Fruit fly (Drosophila melanogaster) whole organism, embryonic: ENCODE results near the gene Ugt37A3.
A peak's percentile ranks its signal among the peaks of the same experiment; 100 is the strongest.
"Not testable (repeated sequence)": the region's sequence is repeated elsewhere in the genome, so short reads cannot be mapped to it uniquely, and the experiment has no call there.

ENCODE experiments used
- Atf-2 ChIP-seq: fragments of 200-800 bp; sonication (Bioruptor generic); optimal IDR thresholded peaks from 2 replicates; lab custom pipeline; 2016; ENCODE audit warnings: missing biosample characterization, missing genetic modification characterization
- CG10462 ChIP-seq: fragments of 200-800 bp; sonication (Bioruptor generic); optimal IDR thresholded peaks from 2 replicates; lab custom pipeline; 2016; ENCODE audit warnings: missing biosample characterization, missing genetic modification characterization
- CG12219 ChIP-seq: fragments of 200-800 bp; sonication (Bioruptor generic); optimal IDR thresholded peaks from 3 replicates; lab custom pipeline; 2018; ENCODE audit warnings: missing biosample characterization, mild to moderate bottlenecking, missing genetic modification characterization
- CG12391 ChIP-seq: fragments of 200-800 bp; sonication (Bioruptor generic); optimal IDR thresholded peaks from 3 replicates; lab custom pipeline; 2018; ENCODE audit warnings: missing biosample characterization, mild to moderate bottlenecking, missing genetic modification characterization, moderate library complexity
- CG12769 ChIP-seq: fragments of 200-800 bp; sonication (Bioruptor generic); optimal IDR thresholded peaks from 2 replicates; lab custom pipeline; 2019; ENCODE audit warnings: missing biosample characterization, mild to moderate bottlenecking, missing genetic modification characterization, moderate library complexity
- CG13424 ChIP-seq: fragments of 200-800 bp; sonication (Bioruptor generic); optimal IDR thresholded peaks from 2 replicates; lab custom pipeline; 2019; ENCODE audit warnings: missing biosample characterization, mild to moderate bottlenecking, missing genetic modification characterization, moderate library complexity
- CG1529 ChIP-seq: fragments of 200-800 bp; sonication (Bioruptor generic); optimal IDR thresholded peaks from 3 replicates; lab custom pipeline; 2018; ENCODE audit warnings: missing biosample characterization, missing genetic modification characterization
- CG30431 ChIP-seq: fragments of 200-800 bp; sonication (Bioruptor generic); optimal IDR thresholded peaks from 2 replicates; lab custom pipeline; 2017; ENCODE audit warnings: missing biosample characterization, missing genetic modification characterization
- CG4424 ChIP-seq: fragments of 200-800 bp; sonication (Bioruptor generic); optimal IDR thresholded peaks from 3 replicates; lab custom pipeline; 2016; ENCODE audit warnings: missing biosample characterization, missing genetic modification characterization
- CG4820 ChIP-seq: fragments of 200-800 bp; sonication (Bioruptor generic); optimal IDR thresholded peaks from 3 replicates; lab custom pipeline; 2016; ENCODE audit warnings: missing biosample characterization, missing genetic modification characterization
- CG4854 ChIP-seq: fragments of 200-800 bp; sonication (Bioruptor generic); optimal IDR thresholded peaks from 2 replicates; lab custom pipeline; 2016; ENCODE audit warnings: missing biosample characterization, missing genetic modification characterization, inconsistent platforms
- CG5245 ChIP-seq: fragments of 200-800 bp; sonication (Bioruptor generic); optimal IDR thresholded peaks from 3 replicates; lab custom pipeline; 2016; ENCODE audit warnings: missing biosample characterization, missing genetic modification characterization
- CG9797 ChIP-seq: fragments of 200-800 bp; sonication (Bioruptor generic); optimal IDR thresholded peaks from 3 replicates; lab custom pipeline; 2018; ENCODE audit warnings: missing biosample characterization, mild to moderate bottlenecking, missing genetic modification characterization
- CG9817 ChIP-seq: fragments of 200-800 bp; sonication (Bioruptor generic); optimal IDR thresholded peaks from 2 replicates; lab custom pipeline; 2018; ENCODE audit warnings: missing biosample characterization, mild to moderate bottlenecking, missing genetic modification characterization, moderate library complexity
- D ChIP-seq, 2 experiments: fragments of 200-800 bp in 1 of 2; fragments of >200 bp in 1 of 2; sonication (Bioruptor generic) in 1 of 2; optimal IDR thresholded peaks; 2 replicates in 1 of 2; 3 replicates in 1 of 2; lab custom pipeline; 2017; ENCODE audit warnings: mild to moderate bottlenecking in 1 of 2, missing biosample characterization in 1 of 2, missing genetic modification characterization in 1 of 2, missing genetic modification reagents in 1 of 2
- Dfd ChIP-seq, 2 experiments: fragments of >200 bp; optimal IDR thresholded peaks; 2 replicates each; lab custom pipeline; 2017; ENCODE audit warnings: missing biosample characterization in 2 of 2, missing genetic modification characterization in 2 of 2
- Dp ChIP-seq: fragments of 200-800 bp; sonication (Bioruptor generic); optimal IDR thresholded peaks from 2 replicates; lab custom pipeline; 2018; ENCODE audit warnings: missing biosample characterization, mild to moderate bottlenecking, missing genetic modification characterization, moderate library complexity
- E2f1 ChIP-seq: fragments of 200-800 bp; sonication (Bioruptor generic); IDR thresholded peaks from 2 replicates; pipeline ENCODE4 v1.3.6; 2022; ENCODE audit warnings: missing biosample characterization, missing genetic modification characterization
- E2f2 ChIP-seq: fragments of 200-800 bp; sonication (Bioruptor generic); IDR thresholded peaks from 2 replicates; pipeline ENCODE4 v1.3.6; 2022; ENCODE audit warnings: missing biosample characterization, missing genetic modification characterization
- Gsc ChIP-seq: fragments of 200-800 bp; sonication (Bioruptor generic); IDR thresholded peaks from 2 replicates; pipeline ENCODE4 v1.3.6; 2022; ENCODE audit warnings: missing biosample characterization, missing genetic modification characterization
- Hey ChIP-seq: fragments of 200-800 bp; sonication (Bioruptor generic); optimal IDR thresholded peaks from 3 replicates; lab custom pipeline; 2018; ENCODE audit warnings: missing biosample characterization, mild to moderate bottlenecking, missing genetic modification characterization
- Hmr ChIP-seq: fragments of 200-800 bp; sonication (Bioruptor generic); optimal IDR thresholded peaks from 3 replicates; lab custom pipeline; 2017; ENCODE audit warnings: mild to moderate bottlenecking, missing biosample characterization, missing genetic modification reagents, missing genetic modification characterization
- MBD-R2 ChIP-seq: fragments of 200-800 bp; sonication (Bioruptor generic); IDR thresholded peaks from 2 replicates; pipeline ENCODE4 v1.3.6; 2022; ENCODE audit warnings: missing biosample characterization, missing genetic modification characterization
- Myb ChIP-seq: fragments of 200-800 bp; sonication (Bioruptor generic); optimal IDR thresholded peaks from 2 replicates; lab custom pipeline; 2016; ENCODE audit warnings: missing biosample characterization, missing genetic modification characterization
- Oaz ChIP-seq: fragments of 200-800 bp; sonication (Bioruptor generic); IDR thresholded peaks from 2 replicates; pipeline ENCODE4 v1.3.6; 2022; ENCODE audit warnings: missing biosample characterization, missing genetic modification characterization
- Opbp ChIP-seq: fragments of 200-800 bp; sonication (Bioruptor generic); IDR thresholded peaks from 3 replicates; pipeline ENCODE4 v1.3.6; 2022; ENCODE audit warnings: missing biosample characterization, missing genetic modification characterization; ENCODE audit not compliant: partially characterized antibody
- Optix ChIP-seq: fragments of 200-800 bp; sonication (Bioruptor generic); IDR thresholded peaks from 3 replicates; pipeline ENCODE4 v1.3.6; 2022; ENCODE audit warnings: missing biosample characterization, missing genetic modification characterization
- aop ChIP-seq: fragments of 200-800 bp; sonication (Bioruptor generic); IDR thresholded peaks from 2 replicates; pipeline ENCODE4 v1.3.6; 2022; ENCODE audit warnings: missing biosample characterization, missing genetic modification characterization
- btn ChIP-seq: fragments of 200-800 bp; sonication (Bioruptor generic); optimal IDR thresholded peaks from 2 replicates; lab custom pipeline; 2016; ENCODE audit warnings: missing biosample characterization, missing genetic modification characterization
- cas ChIP-seq: fragments of 200-800 bp; sonication (Bioruptor generic); IDR thresholded peaks from 2 replicates; pipeline ENCODE4 v1.3.6; 2022; ENCODE audit warnings: missing biosample characterization, missing genetic modification characterization
- chif ChIP-seq, 2 experiments: fragments of 200-800 bp; sonication (Bioruptor generic); optimal IDR thresholded peaks; 3 replicates each; lab custom pipeline; 2016; ENCODE audit warnings: missing biosample characterization in 2 of 2, missing genetic modification characterization in 2 of 2
- dysf ChIP-seq: fragments of 200-800 bp; sonication (Bioruptor generic); IDR thresholded peaks from 3 replicates; pipeline ENCODE4 v1.3.6; 2022; ENCODE audit warnings: missing biosample characterization, missing genetic modification characterization
- fru ChIP-seq: fragments of >200 bp; optimal IDR thresholded peaks from 2 replicates; lab custom pipeline; 2017
- gfzf ChIP-seq: fragments of 200-800 bp; sonication (Bioruptor generic); optimal IDR thresholded peaks from 2 replicates; lab custom pipeline; 2016; ENCODE audit warnings: missing biosample characterization, mild to moderate bottlenecking, missing genetic modification characterization, moderate library complexity
- knrl ChIP-seq: fragments of 200-800 bp; sonication (Bioruptor generic); IDR thresholded peaks from 3 replicates; pipeline ENCODE4 v1.3.6; 2022; ENCODE audit warnings: missing biosample characterization, missing genetic modification characterization; ENCODE audit not compliant: partially characterized antibody
- p53 ChIP-seq: fragments of 200-800 bp; sonication (Bioruptor generic); optimal IDR thresholded peaks from 2 replicates; lab custom pipeline; 2016; ENCODE audit warnings: missing biosample characterization, missing genetic modification characterization
- prd ChIP-seq, 3 experiments: fragments of >200 bp in 2 of 3; fragments of 200-800 bp in 1 of 3; sonication (Bioruptor generic) in 1 of 3; optimal IDR thresholded peaks in 2 of 3; IDR thresholded peaks in 1 of 3; 2 replicates in 2 of 3; 3 replicates in 1 of 3; pipeline versions ENCODE4 v1.3.6 to Lab custom; 2017 to 2022; ENCODE audit warnings: missing biosample characterization in 1 of 3, missing genetic modification characterization in 1 of 3
- pzg ChIP-seq: fragments of 200-800 bp; sonication (Bioruptor generic); optimal IDR thresholded peaks from 3 replicates; lab custom pipeline; 2018; ENCODE audit warnings: missing biosample characterization, mild to moderate bottlenecking, missing genetic modification characterization, moderate library complexity
- row ChIP-seq: fragments of 200-800 bp; sonication (Bioruptor generic); IDR thresholded peaks from 3 replicates; pipeline ENCODE4 v1.3.6; 2022; ENCODE audit warnings: missing biosample characterization, missing genetic modification characterization
- sc ChIP-seq, 3 experiments: fragments of >200 bp in 2 of 3; fragments of 200-800 bp in 1 of 3; sonication (Bioruptor generic) in 1 of 3; optimal IDR thresholded peaks; 2 replicates in 2 of 3; 3 replicates in 1 of 3; lab custom pipeline; 2017; ENCODE audit warnings: mild to moderate bottlenecking in 1 of 3, missing biosample characterization in 1 of 3, missing genetic modification characterization in 1 of 3, missing genetic modification reagents in 1 of 3
- so ChIP-seq: fragments of 200-800 bp; sonication (Bioruptor generic); IDR thresholded peaks from 3 replicates; pipeline ENCODE4 v1.3.6; 2022; ENCODE audit warnings: missing biosample characterization, missing genetic modification characterization
- sob ChIP-seq: fragments of 200-800 bp; sonication (Bioruptor generic); IDR thresholded peaks from 2 replicates; pipeline ENCODE4 v1.3.6; 2022; ENCODE audit warnings: missing biosample characterization, missing genetic modification characterization
- tap ChIP-seq: fragments of 200-800 bp; optimal IDR thresholded peaks from 3 replicates; lab custom pipeline; 2019; ENCODE audit warnings: missing biosample characterization, mild to moderate bottlenecking, missing genetic modification characterization, moderate library complexity
- tna ChIP-seq: fragments of 200-800 bp; sonication (Bioruptor generic); IDR thresholded peaks from 2 replicates; pipeline ENCODE4 v1.3.6; 2022; ENCODE audit warnings: missing biosample characterization, missing genetic modification characterization; ENCODE audit not compliant: partially characterized antibody
- vvl ChIP-seq: fragments of 200-800 bp; sonication (Bioruptor generic); IDR thresholded peaks from 2 replicates; pipeline ENCODE4 v1.3.6; 2022; ENCODE audit warnings: missing biosample characterization, missing genetic modification characterization
- zen2 ChIP-seq: fragments of 200-800 bp; sonication (Bioruptor generic); IDR thresholded peaks from 3 replicates; pipeline ENCODE4 v1.3.6; 2022; ENCODE audit warnings: missing biosample characterization, missing genetic modification characterization; ENCODE audit not compliant: partially characterized antibody

Ugt37A3 gene

dm6 chr3R:12712178-12713172 is 31.0 kb downstream of the Ugt37A3 start, which contains the start of gene PolQ (continued):
- TF ChIP-seq prd (optimal IDR thresholded peaks at IDR 0.05; lab: Kevin White, UChicago) = not testable (repeated sequence)
- peak; percentile 63; the same call in 1 of the 3 replicates for TF ChIP-seq prd (GFP tag; IDR thresholded peaks at IDR 0.05; lab: Robert Waterston, UW)
- peak; percentile 80 for TF ChIP-seq E2f2 (GFP tag; lab: Robert Waterston, UW)
- TF ChIP-seq Atf-2 (GFP tag; lab: Kevin White, UChicago) = peak; percentile 9
- peak; percentile 11 for TF ChIP-seq CG9817 (tag; lab: Kevin White, UChicago)
- TF ChIP-seq knrl (GFP tag; lab: Robert Waterston, UW) = peak; percentile 33; the same call in 1 of the 3 replicates
- peak; percentile 76 for TF ChIP-seq Hmr (GFP tag; lab: Kevin White, UChicago)

- TF ChIP-seq E2f1 (GFP tag; lab: Robert Waterston, UW) (no peak), CG1529 (no peak), MBD-R2 (GFP tag; lab: Robert Waterston, UW) (peak; percentile 44; the same call in 1 of the 2 replicates), zen2 (GFP tag; lab: Robert Waterston, UW) (no peak), sc (optimal IDR thresholded peaks at IDR 0.05; lab: Kevin White, UChicago) (no peak), sc (GFP tag; optimal IDR thresholded peaks at IDR 0.05; lab: Kevin White, UChicago) (no peak), Dfd (GFP tag; optimal IDR thresholded peaks at IDR 0.05; lab: Kevin White, UChicago) (no peak), Optix (no peak), sob (GFP tag; lab: Robert Waterston, UW) (no peak), Gsc (GFP tag; lab: Robert Waterston, UW) (no peak), CG10462 (GFP tag; lab: Kevin White, UChicago) (no peak), Oaz (GFP tag; lab: Robert Waterston, UW) (no peak), CG4424 (GFP tag; lab: Kevin White, UChicago) (no peak), CG12769 (no peak), CG5245 (GFP tag; lab: Kevin White, UChicago) (no peak), CG12391 (tag; lab: Kevin White, UChicago) (no peak), Hey (no peak), D (optimal IDR thresholded peaks at IDR 0.05; lab: Kevin White, UChicago) (no peak), D (GFP tag; optimal IDR thresholded peaks at IDR 0.05; lab: Kevin White, UChicago) (no peak), CG4854 (GFP tag; lab: Kevin White, UChicago) (no peak), aop (GFP tag; lab: Robert Waterston, UW) (no peak), CG30431 (GFP tag; lab: Kevin White, UChicago) (no peak), chif (GFP tag; optimal IDR thresholded peaks at IDR 0.05; lab: Kevin White, UChicago) (no peak), vvl (GFP tag; lab: Robert Waterston, UW) (no peak), pzg (GFP tag; lab: Kevin White, UChicago) (peak; percentile 34), Dp (GFP tag; lab: Kevin White, UChicago) (peak; percentile 53), tap (no peak), tna (no peak), Opbp (no peak), p53 (GFP tag; lab: Kevin White, UChicago) (no peak), gfzf (GFP tag; lab: Kevin White, UChicago) (peak; percentile 68), dysf (GFP tag; lab: Robert Waterston, UW) (no peak), CG9797 (GFP tag; lab: Kevin White, UChicago) (peak; percentile 40), row (GFP tag; lab: Robert Waterston, UW) (no peak), so (GFP tag; lab: Robert Waterston, UW) (no peak), CG4820 (no peak), fru (lab: Kevin White, UChicago) (no peak), Myb (GFP tag; lab: Kevin White, UChicago) (peak; percentile 85), btn (GFP tag; lab: Kevin White, UChicago) (no peak), CG12219 (no peak), cas (no peak), CG13424 (no peak)
Observed at dm6 chr3R:12704861-12705260, 38.6 kb downstream of the Ugt37A3 start, which contains the start of gene CG12279. TSS of gene CG12279 (plus strand) at chr3R:12705094.
